Worm (Caenorhabditis elegans) whole organism, mixed stage, embryonic: ENCODE data around the gene srv-28.

Source experiments
- elt-3 ChIP-seq: fragments of 150-350 bp; optimal IDR thresholded peaks from 2 replicates; lab custom pipeline; 2014; ENCODE audit warnings: missing biosample characterization, missing genetic modification characterization
- lin-32 ChIP-seq: fragments of 200-800 bp; sonication (Bioruptor generic); optimal IDR thresholded peaks from 2 replicates; lab custom pipeline; 2018; ENCODE audit warnings: mild to moderate bottlenecking, missing genetic modification characterization, missing compliant biosample characterization
- lsy-2 ChIP-seq: fragments of 150-350 bp; optimal IDR thresholded peaks from 2 replicates; lab custom pipeline; 2014; ENCODE audit warnings: missing biosample characterization, missing genetic modification characterization
- mab-5 ChIP-seq: fragments of 150-350 bp; optimal IDR thresholded peaks from 2 replicates; lab custom pipeline; 2014; ENCODE audit warnings: missing biosample characterization, missing genetic modification characterization
- mep-1 ChIP-seq: fragments of 150-350 bp; optimal IDR thresholded peaks from 2 replicates; lab custom pipeline; 2017; ENCODE audit warnings: missing biosample characterization, missing genetic modification reagents, missing genetic modification characterization, inconsistent platforms
- mls-2 ChIP-seq: sonication (generic microtip); optimal IDR thresholded peaks from 2 replicates; lab custom pipeline; 2016; ENCODE audit warnings: mild to moderate bottlenecking, missing genetic modification characterization, moderate library complexity, missing compliant biosample characterization
- snpc-4 ChIP-seq: fragments of 150-350 bp; optimal IDR thresholded peaks from 2 replicates; lab custom pipeline; 2014; ENCODE audit warnings: missing biosample characterization, missing genetic modification characterization

ce11 chrIV:6259732-6260131, 3.4 kb downstream of the srv-28 start, which contains the start of gene nlp-16:
- TF ChIP-seq elt-3 (tag; lab: Kevin White, UChicago) (no peak), lsy-2 (tag; lab: Kevin White, UChicago) (no peak), snpc-4 (tag; lab: Kevin White, UChicago) (no peak), lin-32 (GFP tag; lab: Kevin White, UChicago) (no peak), mls-2 (tag; lab: Kevin White, UChicago) (no peak), mep-1 (tag; lab: Kevin White, UChicago) (no peak), mab-5 (no peak)
